Fruit fly (Drosophila melanogaster): ENCODE results near the gene CG15756.

The CG15756 gene

dm6 chrX:13563483-13564443, 29.6 kb downstream of the CG15756 start, which contains the start of the genes CG46311 and Tpst (continued):
- TF ChIP-seq Dek (tag; optimal IDR thresholded peaks at IDR 0.05) (peak; percentile 49), E2f2 (GFP tag; IDR thresholded peaks at IDR 0.05) (peak; percentile 57), CG8765 (GFP tag; IDR thresholded peaks at IDR 0.05) (no peak), trem (tag; optimal IDR thresholded peaks at IDR 0.05) (peak; percentile 43), YL-1 (GFP tag; optimal IDR thresholded peaks at IDR 0.05) (peak; percentile 66), CG12104 (GFP tag; optimal IDR thresholded peaks at IDR 0.05) (no peak), CG18764 (GFP tag; optimal IDR thresholded peaks at IDR 0.05) (peak; percentile 49), Xbp1 (GFP tag; optimal IDR thresholded peaks at IDR 0.05) (peak; percentile 80), Hsf (GFP tag; optimal IDR thresholded peaks at IDR 0.05) (peak; percentile 74), lbe (GFP tag; optimal IDR thresholded peaks at IDR 0.05) (no peak), Side (GFP tag; optimal IDR thresholded peaks at IDR 0.05) (peak; percentile 37), Gsc (GFP tag; IDR thresholded peaks at IDR 0.05) (no peak), salm (tag; optimal IDR thresholded peaks at IDR 0.05) (no peak), CG11456 (GFP tag; IDR thresholded peaks at IDR 0.05) (peak; percentile 93), CG2199 (GFP tag; IDR thresholded peaks at IDR 0.05) (peak; percentile 13; the same call in 1 of the 3 replicates), sc (optimal IDR thresholded peaks at IDR 0.05) (no peak), sc (GFP tag; optimal IDR thresholded peaks at IDR 0.05) (peak; percentile 24), eve (GFP tag; optimal IDR thresholded peaks at IDR 0.05) (no peak), Oli (tag; optimal IDR thresholded peaks at IDR 0.05) (no peak), CG6272 (GFP tag; IDR thresholded peaks at IDR 0.05) (no peak), fu2 (GFP tag; optimal IDR thresholded peaks at IDR 0.05) (peak; percentile 11), Usf (GFP tag; optimal IDR thresholded peaks at IDR 0.05) (no peak), br (optimal IDR thresholded peaks at IDR 0.05) (no peak), CG10959 (GFP tag; IDR thresholded peaks at IDR 0.05) (peak; percentile 43), croc (GFP tag; conservative IDR thresholded peaks at IDR 0.05) (peak; percentile 13; the same call in 1 of the 3 replicates), CG30403 (GFP tag; optimal IDR thresholded peaks at IDR 0.05) (peak; percentile 60), CG43689 (GFP tag; IDR thresholded peaks at IDR 0.05) (no peak), CrebB (tag; optimal IDR thresholded peaks at IDR 0.05) (no peak), cato (GFP tag; optimal IDR thresholded peaks at IDR 0.05; ENCODE audit: borderline replicate concordance) (no peak), pan (optimal IDR thresholded peaks at IDR 0.05) (no peak), pan (GFP tag; optimal IDR thresholded peaks at IDR 0.05 in 1 of 2, IDR thresholded peaks at IDR 0.05 in 1 of 2) (peak in 1 of 2 experiments; percentile 71), CG17802 (tag; optimal IDR thresholded peaks at IDR 0.05) (no peak), nerfin-1 (tag; optimal IDR thresholded peaks at IDR 0.05) (no peak), Pdp1 (GFP tag; optimal IDR thresholded peaks at IDR 0.05) (peak; percentile 61), CG6654 (GFP tag; optimal IDR thresholded peaks at IDR 0.05) (no peak), knrl (GFP tag; IDR thresholded peaks at IDR 0.05; ENCODE audit: partially characterized antibody) (peak; percentile 48; the same call in 1 of the 3 replicates), CkIIα-i1 (GFP tag; IDR thresholded peaks at IDR 0.05) (no peak), CG8281 (tag; optimal IDR thresholded peaks at IDR 0.05) (no peak), kah (GFP tag; optimal IDR thresholded peaks at IDR 0.05) (no peak), CG15696 (tag; optimal IDR thresholded peaks at IDR 0.05) (peak; percentile 74), CG18619 (GFP tag; optimal IDR thresholded peaks at IDR 0.05) (peak; percentile 13), exex (tag; optimal IDR thresholded peaks at IDR 0.05) (no peak), prd (optimal IDR thresholded peaks at IDR 0.05) (no peak), prd (GFP tag; IDR thresholded peaks at IDR 0.05) (peak; percentile 68; the same call in 2 of the 3 replicates), pfk (GFP tag; optimal IDR thresholded peaks at IDR 0.05) (no peak), CG12659 (GFP tag; optimal IDR thresholded peaks at IDR 0.05) (peak; percentile 82), Elba2 (GFP tag; optimal IDR thresholded peaks at IDR 0.05) (no peak), CG8089 (GFP tag; optimal IDR thresholded peaks at IDR 0.05) (peak; percentile 66), gcm (GFP tag; optimal IDR thresholded peaks at IDR 0.05) (no peak)
